Worm (Caenorhabditis elegans) whole organism, L1 larva: Measurements from ENCODE around the gene srg-27.

Source experiments
- alr-1 ChIP-seq: fragments of 200-800 bp; sonication (Bioruptor generic); optimal IDR thresholded peaks from 2 replicates; lab custom pipeline; 2018; ENCODE audit warnings: borderline replicate concordance, mild to moderate bottlenecking, missing genetic modification characterization, missing compliant biosample characterization
- ama-1 ChIP-seq: fragments of 150-350 bp; optimal IDR thresholded peaks from 2 replicates; lab custom pipeline; 2014
- lin-14 ChIP-seq: fragments of 200-800 bp; sonication (Bioruptor generic); optimal IDR thresholded peaks from 2 replicates; lab custom pipeline; 2018; ENCODE audit warnings: mild to moderate bottlenecking, missing genetic modification characterization, moderate library complexity, missing compliant biosample characterization
- lsy-2 ChIP-seq, 2 experiments: fragments of 150-350 bp; optimal IDR thresholded peaks; 2 replicates each; lab custom pipeline; 2014; ENCODE audit warnings: missing biosample characterization in 2 of 2, missing genetic modification characterization in 2 of 2
- mdl-1 ChIP-seq, 2 experiments: fragments of 150-350 bp; optimal IDR thresholded peaks; 2 replicates each; lab custom pipeline; 2014 to 2017; ENCODE audit warnings: missing biosample characterization in 2 of 2, missing genetic modification characterization in 2 of 2, inconsistent platforms in 1 of 2
- mep-1 ChIP-seq: fragments of 150-350 bp; optimal IDR thresholded peaks from 2 replicates; lab custom pipeline; 2014; ENCODE audit warnings: missing biosample characterization, missing genetic modification characterization
- nhr-11 ChIP-seq: fragments of 150-350 bp; optimal IDR thresholded peaks from 2 replicates; lab custom pipeline; 2014; ENCODE audit warnings: missing biosample characterization, missing genetic modification characterization
- nhr-12 ChIP-seq: sonication (generic microtip); optimal IDR thresholded peaks from 2 replicates; lab custom pipeline; 2017; ENCODE audit warnings: missing biosample characterization, missing genetic modification characterization
- nhr-19 ChIP-seq: fragments of 200-800 bp; sonication (Bioruptor generic); conservative IDR thresholded peaks from 2 replicates; pipeline ENCODE4 v1.3.6; 2022; ENCODE audit warnings: missing genetic modification characterization, missing compliant biosample characterization
- nhr-47 ChIP-seq: sonication (generic microtip); optimal IDR thresholded peaks from 2 replicates; lab custom pipeline; 2016; ENCODE audit warnings: mild to moderate bottlenecking, missing genetic modification characterization, moderate library complexity, missing compliant biosample characterization
- rnt-1 ChIP-seq: sonication (generic microtip); optimal IDR thresholded peaks from 2 replicates; lab custom pipeline; 2016; ENCODE audit warnings: mild to moderate bottlenecking, missing genetic modification characterization, moderate library complexity, missing compliant biosample characterization
- sox-4 ChIP-seq: sonication (generic microtip); optimal IDR thresholded peaks from 2 replicates; lab custom pipeline; 2016; ENCODE audit warnings: missing genetic modification characterization, missing compliant biosample characterization
- unc-62 ChIP-seq: fragments of 150-350 bp; optimal IDR thresholded peaks from 2 replicates; lab custom pipeline; 2014; ENCODE audit warnings: missing biosample characterization, missing genetic modification reagents, missing genetic modification characterization
- unc-86 ChIP-seq: sonication (generic microtip); optimal IDR thresholded peaks from 2 replicates; lab custom pipeline; 2016; ENCODE audit warnings: missing genetic modification characterization, missing compliant biosample characterization

- TF ChIP-seq unc-62 (GFP tag; lab: Kevin White, UChicago) (no peak), mdl-1 (tag; optimal IDR thresholded peaks at IDR 0.05; lab: Kevin White, UChicago) (no peak), ama-1 (no peak), nhr-11 (tag; lab: Kevin White, UChicago) (no peak), nhr-19 (GFP tag; lab: Robert Waterston, UW) (no peak), alr-1 (no peak), rnt-1 (tag; lab: Kevin White, UChicago) (no peak), lin-14 (GFP tag; lab: Kevin White, UChicago) (no peak), lsy-2 (tag; optimal IDR thresholded peaks at IDR 0.05; lab: Kevin White, UChicago) (no peak), sox-4 (tag; lab: Kevin White, UChicago) (no peak), nhr-47 (tag; lab: Kevin White, UChicago) (no peak), unc-86 (tag; lab: Kevin White, UChicago) (no peak), mep-1 (tag; lab: Kevin White, UChicago) (no peak), nhr-12 (tag; lab: Kevin White, UChicago) (no peak)
Measured at ce11 chrV:5301226-5301625, 38.4 kb upstream of the srg-27 start.
